Worm (Caenorhabditis elegans): ENCODE data around the gene C16A3.5.
A peak's percentile ranks its signal among the peaks of the same experiment; 100 is the strongest.

Gene C16A3.5

DNA sequence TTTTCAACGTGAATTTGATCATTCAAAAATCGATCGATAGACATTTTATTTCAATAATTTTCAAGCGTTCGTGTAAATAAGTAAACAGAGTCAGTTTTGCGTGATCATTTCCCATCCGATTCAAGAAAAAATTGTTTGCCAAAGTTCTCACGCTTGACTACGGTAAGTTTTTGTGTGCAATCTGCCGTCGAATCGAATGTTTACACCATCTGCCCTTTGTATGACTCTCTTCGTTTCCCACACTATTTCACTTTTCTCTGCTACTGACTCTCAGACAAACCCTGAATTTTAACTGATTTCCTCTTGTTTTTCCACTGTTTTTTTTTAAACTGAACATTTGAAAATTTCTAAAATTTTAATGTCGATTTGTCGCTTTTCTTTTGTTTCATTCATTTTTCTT lies 35.8 kb upstream of the C16A3.5 start (continued):
- TF ChIP-seq madf-8 (GFP tag; conservative IDR thresholded peaks at IDR 0.05): no peak; the same call in 1 of the 2 replicates
- TF ChIP-seq Y95B8A.8 (GFP tag; IDR thresholded peaks at IDR 0.05): no peak
- TF ChIP-seq attf-6 (GFP tag; IDR thresholded peaks at IDR 0.05): no peak
- peak; percentile 71 for TF ChIP-seq ZK185.1 (tag; optimal IDR thresholded peaks at IDR 0.05; ENCODE audit: poor library complexity, severe bottlenecking)
- TF ChIP-seq rpc-1 (optimal IDR thresholded peaks at IDR 0.05): no peak
- no peak for TF ChIP-seq rpc-1 (tag; optimal IDR thresholded peaks at IDR 0.05)
- no peak for TF ChIP-seq die-1 (tag; optimal IDR thresholded peaks at IDR 0.05)
- no peak for TF ChIP-seq ceh-58 (GFP tag; IDR thresholded peaks at IDR 0.05)
- TF ChIP-seq D2030.7 (GFP tag; IDR thresholded peaks at IDR 0.05): peak; percentile 85
- TF ChIP-seq aptf-2 (GFP tag; conservative IDR thresholded peaks at IDR 0.05): no peak
- no peak for TF ChIP-seq Y56A3A.18 (GFP tag; IDR thresholded peaks at IDR 0.05)
- TF ChIP-seq ceh-91 (GFP tag; IDR thresholded peaks at IDR 0.05): peak; percentile 66
- TF ChIP-seq pha-4 (tag; optimal IDR thresholded peaks at IDR 0.05): no peak
- peak; percentile 80 for TF ChIP-seq K12H6.12 (tag; optimal IDR thresholded peaks at IDR 0.05)
- TF ChIP-seq lin-40 (tag; optimal IDR thresholded peaks at IDR 0.05): peak; percentile 76
- TF ChIP-seq hrde-1 (tag; optimal IDR thresholded peaks at IDR 0.05; ENCODE audit: borderline replicate concordance): peak; percentile 48
- peak; percentile 41 for TF ChIP-seq F23B12.7 (tag; optimal IDR thresholded peaks at IDR 0.05; ENCODE audit: insufficient read depth)
- TF ChIP-seq akir-1 (GFP tag; optimal IDR thresholded peaks at IDR 0.05): no peak
- 0 out of 2 replicates have a peak, but pooled peaks have one; percentile 28 for TF ChIP-seq Y53G8AR.9 (GFP tag; conservative IDR thresholded peaks at IDR 0.05)
- TF ChIP-seq Y53F4B.3 (GFP tag; IDR thresholded peaks at IDR 0.05): no peak
- TF ChIP-seq repo-1 (tag; optimal IDR thresholded peaks at IDR 0.05): peak; percentile 63
- no peak for TF ChIP-seq cebp-2 (GFP tag; IDR thresholded peaks at IDR 0.05)
- no peak for TF ChIP-seq fkh-3 (tag; optimal IDR thresholded peaks at IDR 0.05)
- peak; percentile 38 for TF ChIP-seq ztf-18 (tag; optimal IDR thresholded peaks at IDR 0.05)
- TF ChIP-seq ceh-40 (GFP tag; IDR thresholded peaks at IDR 0.05): 0 out of 2 replicates have a peak, but pooled peaks have one; percentile 9
- no peak for TF ChIP-seq egrh-3 (GFP tag; IDR thresholded peaks at IDR 0.05)
- TF ChIP-seq mel-28 (tag; optimal IDR thresholded peaks at IDR 0.05; ENCODE audit: borderline replicate concordance): no peak
- TF ChIP-seq F57A8.1 (GFP tag; optimal IDR thresholded peaks at IDR 0.05): no peak
- peak; percentile 97 for TF ChIP-seq hmg-1.2 (GFP tag; IDR thresholded peaks at IDR 0.05)
- no peak for TF ChIP-seq rec-8 (tag; optimal IDR thresholded peaks at IDR 0.05)
- peak; percentile 92 for TF ChIP-seq lsl-1 (GFP tag; optimal IDR thresholded peaks at IDR 0.05)
- TF ChIP-seq nfya-2 (GFP tag; IDR thresholded peaks at IDR 0.05): no peak
- TF ChIP-seq C17E4.6 (GFP tag; IDR thresholded peaks at IDR 0.05): 0 out of 2 replicates have a peak, but pooled peaks have one; percentile 8
- TF ChIP-seq ztf-25 (GFP tag; IDR thresholded peaks at IDR 0.05): no peak
- no peak for TF ChIP-seq hlh-26 (GFP tag; conservative IDR thresholded peaks at IDR 0.05)
- TF ChIP-seq B0019.2 (GFP tag; conservative IDR thresholded peaks at IDR 0.05): peak; percentile 57
- TF ChIP-seq pbrm-1 (GFP tag; IDR thresholded peaks at IDR 0.05): peak; percentile 83
- no peak for TF ChIP-seq B0035.1 (tag; optimal IDR thresholded peaks at IDR 0.05)
- TF ChIP-seq bed-2 (GFP tag; IDR thresholded peaks at IDR 0.05): no peak
- TF ChIP-seq tlf-1 (GFP tag; optimal IDR thresholded peaks at IDR 0.05): peak; percentile 54
- no peak for TF ChIP-seq T26A5.8 (tag; optimal IDR thresholded peaks at IDR 0.05)
- TF ChIP-seq dox-1 (GFP tag; IDR thresholded peaks at IDR 0.05): peak; percentile 84
- no peak for TF ChIP-seq mxl-1 (tag; optimal IDR thresholded peaks at IDR 0.05)
- no peak for TF ChIP-seq snpc-1.3 (tag; optimal IDR thresholded peaks at IDR 0.05; ENCODE audit: insufficient read depth)
- TF ChIP-seq madf-3 (GFP tag; IDR thresholded peaks at IDR 0.05): 0 out of 2 replicates have a peak, but pooled peaks have one; percentile 44
